Worm (Caenorhabditis elegans): ENCODE measurements around the gene T25C12.3.

- TF ChIP-seq blmp-1 (tag; optimal IDR thresholded peaks at IDR 0.05): no peak
- no peak for TF ChIP-seq pha-4 (tag; optimal IDR thresholded peaks at IDR 0.05)
- TF ChIP-seq nhr-237 (tag; optimal IDR thresholded peaks at IDR 0.05): no peak
- no peak for TF ChIP-seq M03D4.4 (tag; optimal IDR thresholded peaks at IDR 0.05)
- no peak for TF ChIP-seq lin-13 (tag; optimal IDR thresholded peaks at IDR 0.05)
- no peak for TF ChIP-seq unc-62 (GFP tag; optimal IDR thresholded peaks at IDR 0.05)
- TF ChIP-seq nhr-12 (tag; optimal IDR thresholded peaks at IDR 0.05): no peak
- TF ChIP-seq ztf-11 (tag; optimal IDR thresholded peaks at IDR 0.05): no peak
These were observed 2.2 kb upstream of the T25C12.3 start, which contains the start of gene F29G6.1 for ce11 chrX:11501967-11502366.

All from whole organism, mixed stage, embryonic.